Worm (Caenorhabditis elegans) whole organism, L4/young adult: ENCODE results near the gene vab-9.

Experiments
- dao-5 ChIP-seq: sonication (generic microtip); optimal IDR thresholded peaks from 2 replicates; lab custom pipeline; 2016; ENCODE audit warnings: missing genotype, missing genetic modification characterization, moderate library complexity, missing compliant biosample characterization
- him-1 ChIP-seq: sonication (generic microtip); optimal IDR thresholded peaks from 2 replicates; lab custom pipeline; 2016; ENCODE audit warnings: missing genotype, missing genetic modification reagents, missing genetic modification characterization, missing compliant biosample characterization

ce11 chrII:8627907-8628306 is 9.6 kb downstream of the vab-9 start:
- TF ChIP-seq him-1 (tag; lab: Kevin White, UChicago), result no peak
- TF ChIP-seq dao-5 (tag; lab: Kevin White, UChicago), result no peak
